Worm (Caenorhabditis elegans): ENCODE results near the gene clec-157.

The clec-157 gene

DNA sequence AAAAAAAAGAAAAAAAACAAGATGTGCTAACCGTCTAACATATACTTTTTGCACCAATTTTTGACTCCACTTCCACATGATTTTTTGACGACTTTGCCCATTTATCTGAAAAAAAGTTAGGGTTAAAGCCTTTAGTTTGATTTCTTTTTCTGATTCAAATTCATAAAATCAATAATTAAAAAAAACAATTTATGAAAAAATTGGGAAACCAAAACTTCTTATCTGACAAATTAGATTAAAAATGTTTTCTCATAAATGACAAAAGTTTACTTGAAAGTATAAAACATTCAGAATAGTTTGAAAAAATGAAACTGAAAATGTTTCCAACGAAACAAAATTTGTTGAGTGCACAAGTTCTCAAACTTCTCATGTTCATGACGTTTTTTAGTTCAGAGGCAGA is 24.4 kb downstream of the clec-157 start, which contains the start of gene F26A1.7:
Gene F26A1.7 (minus strand): TSS at position 101 of the 400 bp plus-strand sequence.
- no peak for TF ChIP-seq him-1 (tag; optimal IDR thresholded peaks at IDR 0.05)
- TF ChIP-seq W03F9.2 (tag; optimal IDR thresholded peaks at IDR 0.05) = no peak
- no peak for TF ChIP-seq dao-5 (tag; optimal IDR thresholded peaks at IDR 0.05)

- no peak for TF ChIP-seq dao-5 (tag; optimal IDR thresholded peaks at IDR 0.05)
- TF ChIP-seq him-1 (tag; optimal IDR thresholded peaks at IDR 0.05) = no peak
- no peak for TF ChIP-seq W03F9.2 (tag; optimal IDR thresholded peaks at IDR 0.05)
Observed at ce11 chrIII:4817240-4817639, 27.0 kb downstream of the clec-157 start, which contains the start of gene F26A1.4. TSS of gene F26A1.4 (plus strand) at chrIII:4817540.

DNA sequence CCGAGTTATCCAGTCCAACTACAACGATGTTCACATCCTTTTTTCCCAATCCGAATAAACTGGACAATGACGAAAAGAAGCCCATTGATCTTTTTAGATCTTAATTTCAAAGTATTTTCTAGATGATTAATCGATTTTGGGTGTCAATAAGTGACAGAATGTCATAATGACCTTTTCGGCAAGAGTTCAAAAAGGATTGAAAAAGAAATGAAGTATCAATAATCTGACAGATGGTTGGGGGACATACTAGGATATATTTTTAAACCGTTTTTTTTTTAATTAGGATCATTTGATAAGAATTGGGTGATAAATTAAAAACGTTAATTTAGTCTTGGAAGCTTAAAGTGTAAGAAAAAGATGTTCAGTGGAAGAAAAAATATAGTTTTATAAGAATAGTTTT is 29.5 kb downstream of the clec-157 start, which contains the start of gene arl-6:
Gene arl-6 (minus strand): TSS at position 101 of the 400 bp plus-strand sequence.
- TF ChIP-seq dao-5 (tag; optimal IDR thresholded peaks at IDR 0.05) = no peak
- TF ChIP-seq him-1 (tag; optimal IDR thresholded peaks at IDR 0.05) = no peak
- TF ChIP-seq W03F9.2 (tag; optimal IDR thresholded peaks at IDR 0.05) = no peak

DNA sequence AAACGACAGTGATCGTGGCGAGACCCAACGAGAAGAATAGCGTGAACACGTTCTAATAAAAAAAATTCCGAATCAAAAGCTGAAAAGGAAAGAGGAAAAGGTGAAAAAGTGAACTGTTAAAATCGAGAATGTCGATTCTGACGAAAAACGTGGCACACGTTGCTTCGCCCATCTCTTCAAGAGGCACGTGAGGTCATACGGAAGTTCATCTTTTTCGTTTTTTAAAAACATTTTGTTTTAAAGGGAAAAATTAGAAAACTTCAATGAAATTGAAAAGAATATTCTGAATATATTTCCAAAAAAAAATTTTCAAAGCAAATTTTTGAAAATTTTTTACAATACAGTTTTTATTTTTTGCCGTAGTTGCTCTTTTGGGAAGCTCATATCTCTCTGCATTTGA is 33.0 kb downstream of the clec-157 start, which contains the start of gene C38D4.7:
Gene C38D4.7 (minus strand): TSS at position 101 of the 400 bp plus-strand sequence.
- TF ChIP-seq W03F9.2 (tag; optimal IDR thresholded peaks at IDR 0.05) = no peak
- no peak for TF ChIP-seq dao-5 (tag; optimal IDR thresholded peaks at IDR 0.05)
- no peak for TF ChIP-seq him-1 (tag; optimal IDR thresholded peaks at IDR 0.05)

DNA sequence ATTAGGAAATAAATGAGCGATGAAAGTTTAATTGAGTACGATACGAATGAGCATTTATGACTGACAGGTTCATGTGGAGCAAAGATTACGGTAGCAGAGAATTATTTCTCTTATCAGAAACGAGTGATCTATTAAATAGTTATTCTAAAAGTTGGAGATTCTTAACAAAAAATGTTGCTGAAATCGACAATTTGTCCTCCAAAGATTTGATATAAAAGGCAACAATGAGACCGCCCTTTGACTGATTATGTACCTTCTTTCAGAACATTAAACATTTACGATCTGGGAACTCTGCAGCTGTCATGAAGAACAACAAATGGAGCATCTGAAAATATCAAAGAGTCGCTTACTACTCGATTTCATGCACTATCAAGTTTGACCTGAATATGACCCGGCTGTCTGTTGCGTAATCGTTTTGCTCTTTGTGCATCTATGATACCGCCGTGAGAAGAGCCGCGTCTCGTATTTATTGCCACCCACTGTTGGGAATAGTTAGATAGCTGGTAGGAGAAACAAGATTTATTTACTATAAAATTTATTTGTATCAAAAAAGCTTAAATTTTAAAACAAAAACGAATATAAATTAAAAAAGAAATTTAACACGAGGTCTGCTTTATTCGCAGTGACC is 34.6 kb downstream of the clec-157 start, which contains the start of gene pal-1:
Gene pal-1 (minus strand): TSS at position 51 of the 628 bp plus-strand sequence.
- no peak for TF ChIP-seq dao-5 (tag; optimal IDR thresholded peaks at IDR 0.05)
- no peak for TF ChIP-seq him-1 (tag; optimal IDR thresholded peaks at IDR 0.05)
- TF ChIP-seq W03F9.2 (tag; optimal IDR thresholded peaks at IDR 0.05) = no peak

- TF ChIP-seq W03F9.2 (tag; optimal IDR thresholded peaks at IDR 0.05) = no peak
- no peak for TF ChIP-seq dao-5 (tag; optimal IDR thresholded peaks at IDR 0.05)
- no peak for TF ChIP-seq him-1 (tag; optimal IDR thresholded peaks at IDR 0.05)
Observed at ce11 chrIII:4808089-4808488, 36.1 kb downstream of the clec-157 start.

DNA sequence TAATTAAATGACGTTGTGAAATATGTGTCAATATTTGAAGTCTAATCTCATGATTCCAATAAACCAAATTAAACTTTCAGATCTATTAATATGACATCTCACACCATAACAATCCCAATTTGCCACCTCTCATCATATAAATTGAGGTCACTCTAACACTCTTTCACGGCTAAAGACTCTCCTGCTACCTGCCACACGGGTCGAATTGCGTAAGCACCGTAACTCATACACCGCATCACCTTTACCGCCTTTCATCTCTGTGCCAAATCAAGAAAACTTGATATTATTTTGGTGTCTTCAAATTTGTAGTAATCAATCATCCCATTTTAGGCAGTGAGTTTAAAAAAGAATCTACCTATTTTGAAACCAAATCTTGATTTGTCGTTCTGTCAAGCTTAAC is 37.9 kb downstream of the clec-157 start:
- TF ChIP-seq him-1 (tag; optimal IDR thresholded peaks at IDR 0.05) (no peak), W03F9.2 (tag; optimal IDR thresholded peaks at IDR 0.05) (no peak), dao-5 (tag; optimal IDR thresholded peaks at IDR 0.05) (no peak)

DNA sequence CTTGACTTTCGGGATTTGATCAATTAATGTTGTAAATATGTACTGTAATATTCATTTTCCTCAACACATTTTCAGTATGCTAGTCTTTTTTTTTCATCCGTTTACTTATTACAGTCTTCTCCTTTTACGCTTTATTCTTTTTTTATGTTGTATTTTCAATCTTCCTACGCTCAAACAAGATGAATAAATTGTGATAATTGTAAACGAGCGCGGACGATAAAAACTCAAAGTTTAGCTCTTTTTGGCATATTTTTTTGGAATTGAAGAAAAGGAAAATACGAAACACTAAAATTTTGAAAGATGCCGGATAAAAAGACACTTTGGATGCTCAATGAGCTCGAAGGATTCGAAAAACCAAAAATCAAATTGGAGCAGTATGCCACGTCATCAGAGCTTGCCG is 41.5 kb downstream of the clec-157 start, which contains the start of gene metl-5:
Gene metl-5 (plus strand): TSS at position 301 of the 400 bp plus-strand sequence.
- TF ChIP-seq him-1 (tag; optimal IDR thresholded peaks at IDR 0.05) = no peak
- no peak for TF ChIP-seq dao-5 (tag; optimal IDR thresholded peaks at IDR 0.05)
- TF ChIP-seq W03F9.2 (tag; optimal IDR thresholded peaks at IDR 0.05) = no peak

ce11 chrIII:4796536-4796935 is 47.7 kb downstream of the clec-157 start, which contains the start of gene tag-325:
TSS of gene tag-325 (plus strand) at chrIII:4796836.
- TF ChIP-seq W03F9.2 (tag; optimal IDR thresholded peaks at IDR 0.05) (no peak), him-1 (tag; optimal IDR thresholded peaks at IDR 0.05) (no peak), dao-5 (tag; optimal IDR thresholded peaks at IDR 0.05) (no peak)

DNA sequence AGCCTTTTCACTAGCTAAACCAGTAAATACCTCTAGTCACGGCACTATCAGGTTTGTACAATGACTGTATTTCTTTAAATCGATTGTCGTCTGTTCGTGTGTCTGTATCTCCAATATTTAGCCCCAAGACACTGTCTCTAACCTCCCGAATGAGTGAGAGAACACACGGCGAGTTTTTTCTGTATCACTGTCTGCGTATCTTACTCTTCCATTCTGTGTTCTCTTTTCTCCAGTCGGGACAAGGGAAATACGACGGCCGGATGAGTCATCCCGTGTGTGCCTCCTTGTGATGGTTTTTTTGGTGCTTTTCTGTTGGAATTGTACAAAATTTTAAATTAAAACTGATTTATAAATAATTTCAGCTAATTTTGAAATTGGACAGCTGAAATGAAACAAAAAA is 48.2 kb downstream of the clec-157 start:
- TF ChIP-seq dao-5 (tag; optimal IDR thresholded peaks at IDR 0.05) = no peak
- no peak for TF ChIP-seq him-1 (tag; optimal IDR thresholded peaks at IDR 0.05)
- TF ChIP-seq W03F9.2 (tag; optimal IDR thresholded peaks at IDR 0.05) = peak; percentile 33

All from whole organism, L4/young adult.